Fruit fly (Drosophila melanogaster): ENCODE data around the gene Cp38.
A peak's percentile ranks its signal among the peaks of the same experiment; 100 is the strongest.

dm6 chrX:8442912-8443311 is 38.7 kb upstream of the Cp38 start:
- TF ChIP-seq dl (GFP tag; optimal IDR thresholded peaks at IDR 0.05; ENCODE audit: insufficient read depth in 1 of 2, partially characterized antibody in 2 of 2) (no peak), CG9705 (GFP tag; optimal IDR thresholded peaks at IDR 0.05) (no peak), Myc (optimal IDR thresholded peaks at IDR 0.05) (peak; percentile 50), lola (GFP tag; optimal IDR thresholded peaks at IDR 0.05) (no peak)

Measured in whole organism, wandering third instar larva.